Fruit fly (Drosophila melanogaster) whole organism, prepupa: Measurements from ENCODE around the gene CG13919.

Source experiments
- CG3919 ChIP-seq: fragments of 200-800 bp; sonication (Bioruptor generic); optimal IDR thresholded peaks from 3 replicates; lab custom pipeline; 2016; ENCODE audit warnings: missing biosample characterization, missing genetic modification characterization
- CG7368 ChIP-seq: fragments of 200-800 bp; sonication (Bioruptor generic); optimal IDR thresholded peaks from 3 replicates; lab custom pipeline; 2016; ENCODE audit warnings: missing biosample characterization, missing genetic modification characterization
- CG8319 ChIP-seq: fragments of 200-800 bp; sonication (Bioruptor generic); optimal IDR thresholded peaks from 3 replicates; lab custom pipeline; 2016; ENCODE audit warnings: missing biosample characterization, missing genetic modification characterization
- Gug ChIP-seq: fragments of 200-800 bp; sonication (Bioruptor generic); IDR thresholded peaks from 2 replicates; pipeline ENCODE4 v1.3.6; 2022; ENCODE audit warnings: missing biosample characterization, missing genetic modification characterization
- Hr39 ChIP-seq: fragments of 200-800 bp; sonication (Bioruptor generic); optimal IDR thresholded peaks from 2 replicates; lab custom pipeline; 2016; ENCODE audit warnings: missing biosample characterization, missing genetic modification characterization
- Sox15 ChIP-seq: fragments of 200-800 bp; sonication (Bioruptor generic); optimal IDR thresholded peaks from 3 replicates; lab custom pipeline; 2016; ENCODE audit warnings: missing biosample characterization, missing genetic modification characterization
- dsx ChIP-seq: fragments of 200-800 bp; optimal IDR thresholded peaks from 3 replicates; lab custom pipeline; 2019; ENCODE audit warnings: missing biosample characterization, mild to moderate bottlenecking, missing genetic modification characterization, moderate library complexity; ENCODE audit not compliant: poor library complexity, severe bottlenecking
- net ChIP-seq: fragments of 200-800 bp; sonication (Bioruptor generic); optimal IDR thresholded peaks from 3 replicates; lab custom pipeline; 2016; ENCODE audit warnings: missing biosample characterization, missing genetic modification characterization
- salr ChIP-seq, 2 experiments: fragments of 200-800 bp; sonication (Bioruptor generic); optimal IDR thresholded peaks; 3 replicates each; lab custom pipeline; 2016 to 2018; ENCODE audit warnings: missing biosample characterization in 2 of 2, missing genetic modification characterization in 2 of 2, mild to moderate bottlenecking in 1 of 2

DNA sequence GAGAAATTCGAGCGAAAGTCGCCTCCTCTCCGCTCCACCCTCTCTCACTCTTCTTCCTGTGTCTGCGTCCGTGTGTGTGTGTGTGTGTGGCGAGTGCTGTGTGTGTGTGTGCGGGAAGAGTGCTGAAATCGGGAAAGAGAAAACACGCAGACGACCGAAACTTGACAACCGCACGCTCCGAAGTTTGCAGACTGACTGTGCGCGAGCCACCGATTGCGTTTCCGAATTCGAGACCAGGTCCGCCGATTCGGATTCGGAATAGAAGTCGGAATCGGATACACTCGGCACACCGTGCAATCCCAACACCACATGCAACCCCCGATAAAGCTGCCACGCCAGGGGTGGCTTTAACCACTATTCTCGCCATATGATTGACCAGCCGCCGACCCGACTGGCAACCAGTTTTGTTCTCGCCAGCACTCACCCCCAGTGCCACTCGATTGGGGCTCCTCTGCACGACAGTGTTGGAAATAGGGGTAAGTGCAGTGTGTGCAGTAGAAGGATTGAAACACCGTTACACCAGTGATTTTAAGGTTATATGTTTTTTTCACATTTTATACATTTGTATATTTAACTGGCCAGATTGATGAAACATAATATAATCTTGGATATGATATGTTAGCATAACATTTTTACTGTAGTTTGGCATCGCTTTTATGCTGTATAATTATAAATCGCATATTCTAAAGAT lies 16.9 kb upstream of the CG13919 start, which contains the start of gene CG13928:
- TF ChIP-seq Gug (GFP tag; lab: Robert Waterston, UW), result no peak
- TF ChIP-seq dsx (GFP tag; lab: Kevin White, UChicago), result no peak
- TF ChIP-seq net, result no peak
- no peak for TF ChIP-seq Hr39 (GFP tag; lab: Kevin White, UChicago)
- TF ChIP-seq salr (GFP tag; optimal IDR thresholded peaks at IDR 0.05; lab: Kevin White, UChicago), result no peak
- TF ChIP-seq CG8319 (GFP tag; lab: Kevin White, UChicago), result no peak
- no peak for TF ChIP-seq CG3919
- TF ChIP-seq Sox15 (GFP tag; lab: Kevin White, UChicago), result no peak
- no peak for TF ChIP-seq CG7368 (GFP tag; lab: Kevin White, UChicago)
